Worm (Caenorhabditis elegans) whole organism, late embryonic: ENCODE data around the gene irld-14.

Experiments
- C38D4.7 ChIP-seq: fragments of 200-800 bp; sonication (Bioruptor generic); optimal IDR thresholded peaks from 2 replicates; lab custom pipeline; 2018; ENCODE audit warnings: mild to moderate bottlenecking, missing genetic modification characterization, moderate library complexity, missing compliant biosample characterization
- F13H6.1 ChIP-seq: sonication (generic microtip); optimal IDR thresholded peaks from 2 replicates; lab custom pipeline; 2016; ENCODE audit warnings: missing genetic modification characterization, missing compliant biosample characterization
- K02D7.2 ChIP-seq: sonication (generic microtip); optimal IDR thresholded peaks from 2 replicates; lab custom pipeline; 2017; ENCODE audit warnings: mild to moderate bottlenecking, missing genetic modification characterization, missing compliant biosample characterization
- K09A11.1 ChIP-seq: sonication (generic microtip); optimal IDR thresholded peaks from 2 replicates; lab custom pipeline; 2017; ENCODE audit warnings: antibody characterized with exemption, mild to moderate bottlenecking, missing genetic modification characterization, missing compliant biosample characterization; ENCODE audit not compliant: insufficient read depth
- ama-1 ChIP-seq: fragments of 150-350 bp; optimal IDR thresholded peaks from 2 replicates; lab custom pipeline; 2014
- ceh-18 ChIP-seq: sonication (generic microtip); optimal IDR thresholded peaks from 2 replicates; lab custom pipeline; 2016; ENCODE audit warnings: missing genetic modification characterization, missing compliant biosample characterization
- ceh-19 ChIP-seq: fragments of 200-800 bp; sonication (Bioruptor generic); optimal IDR thresholded peaks from 2 replicates; lab custom pipeline; 2018; ENCODE audit warnings: mild to moderate bottlenecking, missing genetic modification characterization, missing compliant biosample characterization
- ceh-2 ChIP-seq: sonication (generic microtip); optimal IDR thresholded peaks from 2 replicates; lab custom pipeline; 2016; ENCODE audit warnings: missing genotype, missing genetic modification characterization, missing compliant biosample characterization
- ceh-22 ChIP-seq: sonication (generic microtip); optimal IDR thresholded peaks from 2 replicates; lab custom pipeline; 2017; ENCODE audit warnings: missing biosample characterization, missing genetic modification characterization
- ceh-24 ChIP-seq: sonication (generic microtip); optimal IDR thresholded peaks from 2 replicates; lab custom pipeline; 2016; ENCODE audit warnings: mild to moderate bottlenecking, missing genetic modification characterization, missing compliant biosample characterization
- ceh-30 ChIP-seq: fragments of 150-350 bp; optimal IDR thresholded peaks from 2 replicates; lab custom pipeline; 2014; ENCODE audit warnings: missing biosample characterization, missing genetic modification characterization
- ceh-31 ChIP-seq: sonication (generic microtip); optimal IDR thresholded peaks from 2 replicates; lab custom pipeline; 2016; ENCODE audit warnings: missing genetic modification characterization, missing compliant biosample characterization
- ceh-34 ChIP-seq: sonication (generic microtip); optimal IDR thresholded peaks from 2 replicates; lab custom pipeline; 2016; ENCODE audit warnings: mild to moderate bottlenecking, missing genetic modification characterization, missing compliant biosample characterization
- ceh-6 ChIP-seq: fragments of 200-800 bp; sonication (Bioruptor generic); optimal IDR thresholded peaks from 2 replicates; lab custom pipeline; 2018; ENCODE audit warnings: mild to moderate bottlenecking, missing genetic modification characterization, missing compliant biosample characterization
- dmd-4 ChIP-seq: sonication (generic microtip); optimal IDR thresholded peaks from 2 replicates; lab custom pipeline; 2016; ENCODE audit warnings: borderline replicate concordance, missing genetic modification characterization, missing compliant biosample characterization
- dve-1 ChIP-seq: sonication (generic microtip); optimal IDR thresholded peaks from 2 replicates; lab custom pipeline; 2017; ENCODE audit warnings: antibody characterized with exemption, mild to moderate bottlenecking, missing genetic modification characterization, missing compliant biosample characterization
- elt-4 ChIP-seq: sonication (generic microtip); optimal IDR thresholded peaks from 2 replicates; lab custom pipeline; 2016; ENCODE audit warnings: missing genetic modification characterization, missing compliant biosample characterization
- eyg-1 ChIP-seq: sonication (generic microtip); optimal IDR thresholded peaks from 2 replicates; lab custom pipeline; 2016; ENCODE audit warnings: missing genotype, missing genetic modification characterization, missing compliant biosample characterization
- fax-1 ChIP-seq: sonication (generic microtip); optimal IDR thresholded peaks from 2 replicates; lab custom pipeline; 2016; ENCODE audit warnings: missing genotype, missing genetic modification characterization, missing compliant biosample characterization
- fkh-6 ChIP-seq: sonication (generic microtip); optimal IDR thresholded peaks from 2 replicates; lab custom pipeline; 2016; ENCODE audit warnings: missing genetic modification characterization, missing compliant biosample characterization
- gmeb-2 ChIP-seq: sonication (generic microtip); optimal IDR thresholded peaks from 2 replicates; lab custom pipeline; 2016; ENCODE audit warnings: missing genetic modification characterization, inconsistent platforms, missing compliant biosample characterization
- hlh-13 ChIP-seq: fragments of 200-800 bp; sonication (Bioruptor generic); optimal IDR thresholded peaks from 2 replicates; lab custom pipeline; 2018; ENCODE audit warnings: mild to moderate bottlenecking, missing genetic modification characterization, missing compliant biosample characterization
- hlh-15 ChIP-seq: sonication (generic microtip); optimal IDR thresholded peaks from 2 replicates; lab custom pipeline; 2016; ENCODE audit warnings: missing genetic modification characterization, missing compliant biosample characterization
- hlh-30 ChIP-seq: sonication (generic microtip); optimal IDR thresholded peaks from 2 replicates; lab custom pipeline; 2017; ENCODE audit warnings: antibody characterized with exemption, missing genetic modification characterization, missing compliant biosample characterization; ENCODE audit not compliant: insufficient read depth
- hlh-6 ChIP-seq: sonication (generic microtip); optimal IDR thresholded peaks from 2 replicates; lab custom pipeline; 2016; ENCODE audit warnings: missing genotype, missing genetic modification characterization, missing compliant biosample characterization
- lim-6 ChIP-seq: sonication (generic microtip); optimal IDR thresholded peaks from 2 replicates; lab custom pipeline; 2016; ENCODE audit warnings: missing genetic modification characterization, missing compliant biosample characterization
- lin-11 ChIP-seq: fragments of 200-800 bp; sonication (Bioruptor generic); optimal IDR thresholded peaks from 2 replicates; lab custom pipeline; 2018; ENCODE audit warnings: mild to moderate bottlenecking, missing genetic modification characterization, missing compliant biosample characterization
- nfya-1 ChIP-seq: sonication (generic microtip); optimal IDR thresholded peaks from 2 replicates; lab custom pipeline; 2017; ENCODE audit warnings: missing genetic modification characterization, mild to moderate bottlenecking, missing compliant biosample characterization, antibody characterized with exemption, moderate library complexity
- nhr-11 ChIP-seq: fragments of 150-350 bp; optimal IDR thresholded peaks from 2 replicates; lab custom pipeline; 2014; ENCODE audit warnings: missing biosample characterization, missing genetic modification characterization
- nhr-232 ChIP-seq: sonication (generic microtip); optimal IDR thresholded peaks from 2 replicates; lab custom pipeline; 2016; ENCODE audit warnings: missing genetic modification characterization, missing compliant biosample characterization
- npax-4 ChIP-seq: sonication (generic microtip); optimal IDR thresholded peaks from 2 replicates; lab custom pipeline; 2016; ENCODE audit warnings: missing genetic modification characterization, missing compliant biosample characterization
- pax-1 ChIP-seq: fragments of 150-350 bp; optimal IDR thresholded peaks from 2 replicates; lab custom pipeline; 2014; ENCODE audit warnings: missing biosample characterization, missing genetic modification characterization
- pha-2 ChIP-seq: sonication (generic microtip); optimal IDR thresholded peaks from 2 replicates; lab custom pipeline; 2017; ENCODE audit warnings: mild to moderate bottlenecking, missing genetic modification characterization, missing compliant biosample characterization
- pqm-1 ChIP-seq: sonication (generic microtip); optimal IDR thresholded peaks from 2 replicates; lab custom pipeline; 2016; ENCODE audit warnings: missing genetic modification characterization, missing compliant biosample characterization
- sox-2 ChIP-seq: fragments of 200-800 bp; sonication (Bioruptor generic); IDR thresholded peaks from 2 replicates; pipeline ENCODE4 v1.3.6; 2022; ENCODE audit warnings: missing genetic modification reagents, missing genetic modification characterization, missing compliant biosample characterization
- syd-9 ChIP-seq: sonication (generic microtip); optimal IDR thresholded peaks from 2 replicates; lab custom pipeline; 2016; ENCODE audit warnings: mild to moderate bottlenecking, missing genetic modification characterization, moderate library complexity, missing compliant biosample characterization
- ttx-3 ChIP-seq: sonication (generic microtip); optimal IDR thresholded peaks from 2 replicates; lab custom pipeline; 2016; ENCODE audit warnings: missing genetic modification reagents, missing genetic modification characterization, missing compliant biosample characterization
- unc-3 ChIP-seq, 2 experiments: fragments of 200-800 bp in 1 of 2; sonication (Bioruptor generic) in 1 of 2; sonication (generic microtip) in 1 of 2; conservative IDR thresholded peaks in 1 of 2; optimal IDR thresholded peaks in 1 of 2; 2 replicates each; pipeline versions ENCODE4 v1.3.6 to Lab custom; 2016 to 2022; ENCODE audit warnings: missing compliant biosample characterization in 2 of 2, missing genetic modification characterization in 2 of 2, missing genetic modification reagents in 1 of 2
- unc-42 ChIP-seq: sonication (generic microtip); optimal IDR thresholded peaks from 2 replicates; lab custom pipeline; 2016; ENCODE audit warnings: missing genotype, missing genetic modification characterization, missing compliant biosample characterization
- unc-86 ChIP-seq: sonication (generic microtip); optimal IDR thresholded peaks from 2 replicates; lab custom pipeline; 2016; ENCODE audit warnings: missing genetic modification characterization, missing compliant biosample characterization
- zip-5 ChIP-seq: sonication (generic microtip); optimal IDR thresholded peaks from 2 replicates; lab custom pipeline; 2016; ENCODE audit warnings: missing genetic modification characterization, missing compliant biosample characterization
- ztf-16 ChIP-seq: sonication (generic microtip); optimal IDR thresholded peaks from 2 replicates; lab custom pipeline; 2017; ENCODE audit warnings: missing genetic modification characterization, missing compliant biosample characterization

Gene irld-14

DNA sequence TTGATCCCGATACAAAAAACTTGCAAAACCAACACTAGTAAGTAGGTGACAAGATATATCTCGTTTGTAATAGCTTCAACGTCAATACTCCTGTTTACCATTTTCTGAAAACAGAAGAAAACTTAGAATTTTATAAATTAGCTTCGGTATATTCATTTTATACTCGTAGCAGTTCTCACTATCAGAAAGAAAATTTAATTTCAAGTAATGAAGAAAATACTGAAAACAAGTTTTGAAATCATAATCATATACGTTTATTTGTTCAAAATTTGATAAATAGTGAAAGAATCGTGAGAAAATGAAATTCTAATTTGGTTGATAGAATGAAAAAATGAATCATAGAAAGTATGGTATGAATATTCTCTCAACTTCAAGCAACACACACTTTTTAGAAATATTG lies 41.7 kb upstream of the irld-14 start, which contains the start of gene C30G7.5:
TSS of gene C30G7.5 (minus strand) at position 101 of the 400 bp plus-strand sequence.
- TF ChIP-seq unc-86 (tag; lab: Kevin White, UChicago) (no peak), ama-1 (lab: Kevin White, UChicago) (no peak), nfya-1 (tag; lab: Kevin White, UChicago) (no peak), pha-2 (tag; lab: Kevin White, UChicago) (no peak), hlh-6 (tag; lab: Kevin White, UChicago) (no peak), nhr-11 (tag; lab: Kevin White, UChicago) (no peak), ceh-19 (GFP tag; lab: Kevin White, UChicago) (no peak), fax-1 (tag; lab: Kevin White, UChicago) (no peak), ceh-30 (tag; lab: Kevin White, UChicago) (no peak), K02D7.2 (tag; lab: Kevin White, UChicago) (no peak), hlh-30 (no peak), hlh-13 (GFP tag; lab: Kevin White, UChicago) (no peak), eyg-1 (tag; lab: Kevin White, UChicago) (no peak), sox-2 (GFP tag; lab: Robert Waterston, UW) (no peak), F13H6.1 (tag; lab: Kevin White, UChicago) (no peak), ceh-6 (GFP tag; lab: Kevin White, UChicago) (no peak), ceh-2 (tag; lab: Kevin White, UChicago) (no peak), ttx-3 (tag; lab: Kevin White, UChicago) (no peak), pqm-1 (tag; lab: Kevin White, UChicago) (no peak)

DNA sequence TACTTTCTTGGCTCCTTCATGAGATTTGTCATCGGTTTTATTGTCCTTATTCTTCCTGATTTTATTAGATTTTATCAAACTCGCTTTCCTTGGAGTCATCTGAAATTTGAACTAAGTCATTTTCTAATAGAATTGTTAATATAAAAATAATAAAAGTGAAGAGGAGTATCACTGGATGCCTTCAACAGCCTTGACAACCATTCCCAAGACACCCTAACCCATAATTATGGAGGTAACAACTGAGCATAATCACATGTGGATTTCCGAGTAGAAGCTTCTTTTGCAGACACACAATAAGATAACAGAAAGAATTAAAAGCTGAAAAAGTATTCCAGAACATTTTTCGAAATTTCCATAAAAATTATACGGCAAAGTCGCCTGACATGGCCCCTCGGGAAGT lies 40.7 kb upstream of the irld-14 start, which contains the start of gene F02D8.9:
TSS of gene F02D8.9 (minus strand) at position 101 of the 400 bp plus-strand sequence.
- TF ChIP-seq pha-2 (tag; lab: Kevin White, UChicago) (no peak), ceh-2 (tag; lab: Kevin White, UChicago) (no peak), elt-4 (no peak), lim-6 (tag; lab: Kevin White, UChicago) (no peak), hlh-13 (GFP tag; lab: Kevin White, UChicago) (no peak), K02D7.2 (tag; lab: Kevin White, UChicago) (no peak), ceh-34 (tag; lab: Kevin White, UChicago) (no peak), C38D4.7 (GFP tag; lab: Kevin White, UChicago) (no peak), unc-42 (tag; lab: Kevin White, UChicago) (no peak), nhr-232 (tag; lab: Kevin White, UChicago) (no peak), ceh-24 (tag; lab: Kevin White, UChicago) (no peak), fax-1 (tag; lab: Kevin White, UChicago) (no peak)

DNA sequence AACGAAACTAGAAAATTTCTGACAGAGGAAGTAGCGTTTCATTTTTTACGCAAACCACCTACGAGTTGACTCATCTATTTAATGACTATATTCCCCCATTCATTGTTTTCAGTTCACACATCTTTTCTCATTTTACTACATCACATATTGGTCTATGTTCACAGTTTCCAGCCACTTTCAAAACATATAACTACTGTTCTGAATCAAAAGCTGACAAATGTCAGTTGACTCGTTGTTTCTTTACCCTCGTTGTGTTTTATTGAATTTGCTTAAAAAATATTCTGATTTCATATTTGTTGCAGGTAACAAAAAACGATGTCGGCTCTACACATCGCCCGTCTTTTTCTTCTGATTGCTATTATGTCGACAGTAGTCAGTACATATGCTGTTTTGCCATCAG lies 25.2 kb upstream of the irld-14 start, which contains the start of gene nlp-59:
TSS of gene nlp-59 (plus strand) at position 301 of the 400 bp plus-strand sequence.
- no peak for TF ChIP-seq lin-11 (tag; lab: Kevin White, UChicago)
- no peak for TF ChIP-seq nfya-1 (tag; lab: Kevin White, UChicago)
- TF ChIP-seq dve-1 (tag; lab: Kevin White, UChicago) = no peak
- no peak for TF ChIP-seq ceh-18 (tag; lab: Kevin White, UChicago)
- no peak for TF ChIP-seq fkh-6 (tag; lab: Kevin White, UChicago)
- TF ChIP-seq zip-5 (tag; lab: Kevin White, UChicago) = no peak
- TF ChIP-seq ceh-6 (GFP tag; lab: Kevin White, UChicago) = no peak

DNA sequence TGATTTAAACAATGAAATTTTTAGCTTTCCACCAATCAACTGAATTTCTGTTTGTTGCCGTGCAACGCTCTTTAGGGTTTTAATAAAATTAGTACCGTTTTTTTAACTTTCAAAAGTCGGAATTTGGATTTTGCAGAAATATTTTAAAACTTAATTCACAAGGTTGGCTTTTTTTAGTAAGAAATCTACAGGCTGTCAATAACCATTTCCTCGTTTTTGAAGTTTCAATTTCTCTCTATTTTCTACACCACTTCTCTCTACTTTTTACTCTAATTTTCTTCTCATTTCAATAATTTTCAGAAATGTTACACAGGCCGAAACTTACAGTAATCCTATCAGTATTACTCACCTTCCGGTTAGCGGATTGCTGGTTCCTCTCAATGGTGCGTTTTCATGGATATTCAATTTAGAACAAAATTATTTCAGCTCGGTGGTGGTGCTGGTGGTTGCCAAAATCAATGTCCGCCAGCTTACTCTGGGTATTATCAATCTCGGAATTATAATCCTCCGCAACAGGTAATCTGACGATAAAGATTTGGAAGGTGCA lies 18.1 kb upstream of the irld-14 start, which contains the start of the genes grd-12 and F02D8.1:
TSS of gene grd-12 (plus strand) at position 301 of the 547 bp plus-strand sequence.
TSS of gene F02D8.1 (minus strand) at position 497 of the 547 bp plus-strand sequence.
- TF ChIP-seq dmd-4 (tag; lab: Kevin White, UChicago) (no peak), pax-1 (tag; lab: Kevin White, UChicago) (no peak), dve-1 (tag; lab: Kevin White, UChicago) (no peak), unc-3 (GFP tag; conservative IDR thresholded peaks at IDR 0.05; lab: Robert Waterston, UW) (no peak), unc-3 (tag; optimal IDR thresholded peaks at IDR 0.05; lab: Kevin White, UChicago) (no peak), ztf-16 (tag; lab: Kevin White, UChicago) (no peak), ceh-30 (tag; lab: Kevin White, UChicago) (no peak), hlh-15 (tag; lab: Kevin White, UChicago) (no peak), ceh-22 (tag; lab: Kevin White, UChicago) (no peak), F13H6.1 (tag; lab: Kevin White, UChicago) (no peak), syd-9 (tag; lab: Kevin White, UChicago) (no peak), zip-5 (tag; lab: Kevin White, UChicago) (no peak), ceh-31 (tag; lab: Kevin White, UChicago) (no peak), ceh-24 (tag; lab: Kevin White, UChicago) (no peak), lin-11 (tag; lab: Kevin White, UChicago) (no peak), gmeb-2 (tag; lab: Kevin White, UChicago) (no peak), K09A11.1 (tag; lab: Kevin White, UChicago) (no peak), npax-4 (no peak), ceh-34 (tag; lab: Kevin White, UChicago) (no peak)
